Fruit fly (Drosophila melanogaster) Kc167 (cell line): ENCODE data around the gene CG42369.

ENCODE experiments used
- Myc ChIP-seq: fragments of >200 bp; optimal IDR thresholded peaks from 2 replicates; lab custom pipeline; 2017; ENCODE audit warnings: missing external identifiers
- psq ChIP-seq: fragments of >200 bp; optimal IDR thresholded peaks from 2 replicates; lab custom pipeline; 2017; ENCODE audit warnings: missing external identifiers

DNA sequence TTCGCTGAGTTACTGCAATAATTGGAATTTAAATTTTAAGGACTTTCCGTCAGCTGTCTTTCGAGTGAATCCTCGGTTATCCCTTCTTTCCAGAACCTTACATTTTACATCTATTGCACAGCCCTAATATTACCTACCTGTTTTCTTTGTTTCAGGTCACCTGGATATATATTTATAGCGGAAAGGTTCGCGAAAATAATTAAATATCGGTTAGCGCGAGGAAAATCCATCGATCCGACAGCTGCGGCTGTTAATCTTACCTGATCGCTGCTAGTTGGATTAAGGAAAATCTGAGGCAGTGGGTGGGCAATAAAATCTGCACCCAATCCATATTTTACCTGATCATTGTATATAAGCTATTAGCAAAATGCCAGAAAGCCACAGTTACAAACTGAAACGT lies 23.9 kb downstream of the CG42369 start:
- TF ChIP-seq Myc (lab: Kevin White, UChicago) (no peak), psq (lab: Kevin White, UChicago) (no peak)
